Worm (Caenorhabditis elegans) whole organism, L1 larva: ENCODE results near the gene spp-1.

Source experiments
- C04F5.9 ChIP-seq: sonication (generic microtip); optimal IDR thresholded peaks from 2 replicates; lab custom pipeline; 2016; ENCODE audit warnings: missing genetic modification characterization, missing compliant biosample characterization
- C16A3.4 ChIP-seq: fragments of 150-350 bp; optimal IDR thresholded peaks from 2 replicates; lab custom pipeline; 2014; ENCODE audit warnings: missing biosample characterization, missing genetic modification characterization
- C34B4.2 ChIP-seq: sonication (generic microtip); optimal IDR thresholded peaks from 2 replicates; lab custom pipeline; 2017; ENCODE audit warnings: mild to moderate bottlenecking, missing genetic modification characterization, missing compliant biosample characterization
- F16B12.6 ChIP-seq: fragments of 150-350 bp; optimal IDR thresholded peaks from 2 replicates; lab custom pipeline; 2014; ENCODE audit warnings: missing biosample characterization, missing genetic modification characterization
- Y116A8C.19 ChIP-seq: sonication (generic microtip); optimal IDR thresholded peaks from 2 replicates; lab custom pipeline; 2016; ENCODE audit warnings: missing compliant biosample characterization, missing genetic modification characterization, borderline replicate concordance
- aha-1 ChIP-seq: fragments of 150-350 bp; optimal IDR thresholded peaks from 2 replicates; lab custom pipeline; 2014; ENCODE audit warnings: missing biosample characterization, missing genetic modification characterization
- aly-2 ChIP-seq: fragments of 150-350 bp; optimal IDR thresholded peaks from 2 replicates; lab custom pipeline; 2014; ENCODE audit warnings: missing biosample characterization, missing genetic modification characterization
- ceh-8 ChIP-seq: fragments of 200-800 bp; sonication (Bioruptor generic); optimal IDR thresholded peaks from 2 replicates; lab custom pipeline; 2018; ENCODE audit warnings: mild to moderate bottlenecking, missing genetic modification characterization, moderate library complexity, missing compliant biosample characterization
- ceh-82 ChIP-seq, 3 experiments: fragments of 150-350 bp in 1 of 3; sonication (generic microtip) in 2 of 3; optimal IDR thresholded peaks; 2 replicates each; lab custom pipeline; 2014 to 2017; ENCODE audit warnings: missing biosample characterization in 3 of 3, missing genetic modification characterization in 3 of 3
- ces-1 ChIP-seq: fragments of 150-350 bp; optimal IDR thresholded peaks from 2 replicates; lab custom pipeline; 2014; ENCODE audit warnings: missing biosample characterization, missing genetic modification reagents, missing genetic modification characterization
- dsc-1 ChIP-seq: sonication (generic microtip); optimal IDR thresholded peaks from 2 replicates; lab custom pipeline; 2016; ENCODE audit warnings: mild to moderate bottlenecking, missing genetic modification characterization, missing compliant biosample characterization
- efl-1 ChIP-seq, 4 experiments: fragments of 150-350 bp; optimal IDR thresholded peaks in 3 of 4; peaks in 1 of 4; 1 replicate in 1 of 4; 2 replicates in 3 of 4; lab custom pipeline; 2014; ENCODE audit warnings: missing biosample characterization in 2 of 4, missing genetic modification characterization in 2 of 4, missing genetic modification reagents in 2 of 4
- efl-3 ChIP-seq: fragments of 200-800 bp; sonication (Bioruptor generic); optimal IDR thresholded peaks from 2 replicates; lab custom pipeline; 2018; ENCODE audit warnings: mild to moderate bottlenecking, missing genetic modification characterization, missing compliant biosample characterization
- egl-13 ChIP-seq: sonication (generic microtip); optimal IDR thresholded peaks from 2 replicates; lab custom pipeline; 2016; ENCODE audit warnings: missing genotype, missing genetic modification reagents, missing genetic modification characterization, missing compliant biosample characterization
- egl-27 ChIP-seq, 2 experiments: fragments of 150-350 bp in 1 of 2; sonication (generic microtip); optimal IDR thresholded peaks; 3 replicates each; lab custom pipeline; 2017 to 2018; ENCODE audit warnings: missing biosample characterization in 2 of 2, missing genetic modification characterization in 2 of 2, missing genetic modification reagents in 2 of 2
- elt-2 ChIP-seq: sonication (generic microtip); optimal IDR thresholded peaks from 2 replicates; lab custom pipeline; 2016; ENCODE audit warnings: missing genetic modification characterization, mild to moderate bottlenecking, inconsistent platforms, missing compliant biosample characterization, missing genetic modification reagents
- fkh-10 ChIP-seq: sonication (generic microtip); optimal IDR thresholded peaks from 2 replicates; lab custom pipeline; 2017; ENCODE audit warnings: missing biosample characterization, missing genetic modification reagents, missing genetic modification characterization
- fos-1 ChIP-seq: fragments of 150-350 bp; optimal IDR thresholded peaks from 2 replicates; lab custom pipeline; 2014; ENCODE audit warnings: missing biosample characterization, missing genetic modification characterization
- hpl-2 ChIP-seq: fragments of 150-350 bp; optimal IDR thresholded peaks from 2 replicates; lab custom pipeline; 2014; ENCODE audit warnings: missing biosample characterization, missing genetic modification reagents, missing genetic modification characterization
- lin-15B ChIP-seq: fragments of 150-350 bp; sonication (generic microtip); optimal IDR thresholded peaks from 3 replicates; lab custom pipeline; 2014; ENCODE audit warnings: missing biosample characterization, missing genetic modification characterization
- lin-39 ChIP-seq: fragments of 150-350 bp; optimal IDR thresholded peaks from 2 replicates; lab custom pipeline; 2014; ENCODE audit warnings: missing biosample characterization, missing genetic modification reagents, missing genetic modification characterization
- lsy-2 ChIP-seq, 2 experiments: fragments of 150-350 bp; optimal IDR thresholded peaks; 2 replicates each; lab custom pipeline; 2014; ENCODE audit warnings: missing biosample characterization in 2 of 2, missing genetic modification characterization in 2 of 2
- mdl-1 ChIP-seq, 2 experiments: fragments of 150-350 bp; optimal IDR thresholded peaks; 2 replicates each; lab custom pipeline; 2014 to 2017; ENCODE audit warnings: missing biosample characterization in 2 of 2, missing genetic modification characterization in 2 of 2, inconsistent platforms in 1 of 2
- mef-2 ChIP-seq: fragments of 150-350 bp; optimal IDR thresholded peaks from 2 replicates; lab custom pipeline; 2014; ENCODE audit warnings: missing biosample characterization, missing genetic modification characterization
- nhr-11 ChIP-seq: fragments of 150-350 bp; optimal IDR thresholded peaks from 2 replicates; lab custom pipeline; 2014; ENCODE audit warnings: missing biosample characterization, missing genetic modification characterization
- nhr-12 ChIP-seq: sonication (generic microtip); optimal IDR thresholded peaks from 2 replicates; lab custom pipeline; 2017; ENCODE audit warnings: missing biosample characterization, missing genetic modification characterization
- nhr-28 ChIP-seq: fragments of 150-350 bp; optimal IDR thresholded peaks from 2 replicates; lab custom pipeline; 2014; ENCODE audit warnings: missing biosample characterization, missing genetic modification characterization
- nhr-47 ChIP-seq: sonication (generic microtip); optimal IDR thresholded peaks from 2 replicates; lab custom pipeline; 2016; ENCODE audit warnings: mild to moderate bottlenecking, missing genetic modification characterization, moderate library complexity, missing compliant biosample characterization
- nhr-77 ChIP-seq: fragments of 150-350 bp; optimal IDR thresholded peaks from 2 replicates; lab custom pipeline; 2014; ENCODE audit warnings: missing biosample characterization, missing genetic modification characterization
- nhr-85 ChIP-seq: sonication (generic microtip); peaks from one replicate; lab custom pipeline; 2016; ENCODE audit warnings: missing genetic modification characterization, inconsistent platforms, missing compliant biosample characterization
- nhr-90 ChIP-seq: sonication (generic microtip); optimal IDR thresholded peaks from 2 replicates; lab custom pipeline; 2016; ENCODE audit warnings: mild to moderate bottlenecking, missing genetic modification characterization, missing compliant biosample characterization; ENCODE audit not compliant: poor library complexity
- pax-3 ChIP-seq: fragments of 200-800 bp; sonication (Bioruptor generic); optimal IDR thresholded peaks from 2 replicates; lab custom pipeline; 2018; ENCODE audit warnings: mild to moderate bottlenecking, missing genetic modification characterization, moderate library complexity, missing compliant biosample characterization
- pqm-1 ChIP-seq: sonication (generic microtip); optimal IDR thresholded peaks from 3 replicates; lab custom pipeline; 2017; ENCODE audit warnings: missing biosample characterization, missing genetic modification characterization
- snpc-4 ChIP-seq: fragments of 150-350 bp; optimal IDR thresholded peaks from 2 replicates; lab custom pipeline; 2014; ENCODE audit warnings: missing biosample characterization, missing genetic modification characterization
- tlp-1 ChIP-seq: fragments of 150-350 bp; optimal IDR thresholded peaks from 2 replicates; lab custom pipeline; 2014; ENCODE audit warnings: missing biosample characterization, missing genetic modification characterization
- unc-130 ChIP-seq: fragments of 150-350 bp; optimal IDR thresholded peaks from 2 replicates; lab custom pipeline; 2017; ENCODE audit warnings: missing biosample characterization, missing genetic modification characterization, inconsistent platforms
- ztf-4 ChIP-seq: fragments of 150-350 bp; optimal IDR thresholded peaks from 2 replicates; lab custom pipeline; 2014; ENCODE audit warnings: missing biosample characterization, missing genetic modification characterization

Gene spp-1

ce11 chrIII:10391628-10392027 is 36.2 kb upstream of the spp-1 start, which contains the start of gene M03C11.9:
Gene M03C11.9, minus strand, starts transcription at chrIII:10391728.
- TF ChIP-seq C34B4.2 (tag; lab: Kevin White, UChicago) (no peak), Y116A8C.19 (no peak), ceh-82 (tag; optimal IDR thresholded peaks at IDR 0.05; lab: Kevin White, UChicago) (no peak), mef-2 (no peak), hpl-2 (no peak), nhr-12 (tag; lab: Kevin White, UChicago) (no peak), nhr-11 (tag; lab: Kevin White, UChicago) (no peak), ces-1 (GFP tag; lab: Kevin White, UChicago) (no peak), C16A3.4 (tag; lab: Kevin White, UChicago) (no peak), lin-15B (tag; lab: Kevin White, UChicago) (no peak), egl-27 (tag; optimal IDR thresholded peaks at IDR 0.05; lab: Kevin White, UChicago) (no peak), nhr-77 (tag; lab: Kevin White, UChicago) (no peak), lin-39 (no peak), snpc-4 (tag; lab: Kevin White, UChicago) (no peak), nhr-85 (tag; lab: Kevin White, UChicago) (no peak), fos-1 (tag; lab: Kevin White, UChicago) (no peak), tlp-1 (tag; lab: Kevin White, UChicago) (no peak)

ce11 chrIII:10389608-10390007 is 34.1 kb upstream of the spp-1 start:
- no peak for TF ChIP-seq nhr-90 (tag; lab: Kevin White, UChicago)
- no peak for TF ChIP-seq lin-15B (tag; lab: Kevin White, UChicago)
- TF ChIP-seq fkh-10 (GFP tag; lab: Kevin White, UChicago): no peak
- TF ChIP-seq dsc-1: peak; percentile 87
- TF ChIP-seq nhr-28 (tag; lab: Kevin White, UChicago): no peak
- TF ChIP-seq nhr-47 (tag; lab: Kevin White, UChicago): peak; percentile 37
- no peak for TF ChIP-seq aly-2 (tag; lab: Kevin White, UChicago)
- TF ChIP-seq nhr-85 (tag; lab: Kevin White, UChicago): no peak
- TF ChIP-seq lsy-2 (tag; optimal IDR thresholded peaks at IDR 0.05; lab: Kevin White, UChicago): no peak
- TF ChIP-seq egl-13 (tag; lab: Kevin White, UChicago): peak; percentile 72
- TF ChIP-seq C16A3.4 (tag; lab: Kevin White, UChicago): no peak
- TF ChIP-seq aha-1 (tag; lab: Kevin White, UChicago): no peak
- TF ChIP-seq pax-3 (tag; lab: Kevin White, UChicago): no peak
- TF ChIP-seq, all 84 proteins: peak for 3

ce11 chrIII:10386476-10386875 is 31.0 kb upstream of the spp-1 start, which contains the start of gene C38H2.3:
Gene C38H2.3, minus strand, starts transcription at chrIII:10386576.
- no peak for TF ChIP-seq F16B12.6 (tag; lab: Kevin White, UChicago)
- no peak for TF ChIP-seq C04F5.9 (tag; lab: Kevin White, UChicago)
- TF ChIP-seq lsy-2 (tag; optimal IDR thresholded peaks at IDR 0.05; lab: Kevin White, UChicago): no peak
- no peak for TF ChIP-seq mdl-1 (tag; optimal IDR thresholded peaks at IDR 0.05; lab: Kevin White, UChicago)

- TF ChIP-seq efl-1 (optimal IDR thresholded peaks at IDR 0.05; lab: Kevin White, UChicago) (no peak), efl-1 (GFP tag; optimal IDR thresholded peaks at IDR 0.05 in 1 of 2; lab: Kevin White, UChicago) (peak in 1 of 2 experiments; percentile 15), elt-2 (tag; lab: Kevin White, UChicago) (no peak), nhr-11 (tag; lab: Kevin White, UChicago) (no peak)
- TF ChIP-seq, all 84 proteins: peak for 1
Observed at ce11 chrIII:10383804-10384203, 28.3 kb upstream of the spp-1 start.

- TF ChIP-seq nhr-90 (tag; lab: Kevin White, UChicago): no peak
- TF ChIP-seq ceh-8: no peak
- no peak for TF ChIP-seq efl-3 (GFP tag; lab: Kevin White, UChicago)
- TF ChIP-seq pqm-1 (tag; lab: Kevin White, UChicago): no peak
- TF ChIP-seq ztf-4: no peak
- TF ChIP-seq C16A3.4 (tag; lab: Kevin White, UChicago): no peak
- no peak for TF ChIP-seq unc-130
- TF ChIP-seq dsc-1: no peak
- no peak for TF ChIP-seq ceh-82 (tag; optimal IDR thresholded peaks at IDR 0.05; lab: Kevin White, UChicago)
- TF ChIP-seq, all 84 proteins: peak for 0
Observed at ce11 chrIII:10381473-10381872, 26.0 kb upstream of the spp-1 start, which contains the start of gene C38H2.2. Gene C38H2.2, plus strand, starts transcription at chrIII:10381773.
